Worm (Caenorhabditis elegans): Measurements from ENCODE around the gene R01E6.2.

ce11 chrX:13526219-13527218 is 39.8 kb downstream of the R01E6.2 start:
- no peak for TF ChIP-seq ama-1 (optimal IDR thresholded peaks at IDR 0.05)
- TF ChIP-seq pes-1 (GFP tag; IDR thresholded peaks at IDR 0.05) = no peak

Measured in whole organism, early embryonic.